Worm (Caenorhabditis elegans) whole organism, dauer: ENCODE measurements around the gene gcy-32.

Experiments
- unc-62 ChIP-seq: sonication (generic microtip); optimal IDR thresholded peaks from 2 replicates; lab custom pipeline; 2017; ENCODE audit warnings: missing biosample characterization, missing genetic modification reagents, missing genetic modification characterization

The gcy-32 gene

DNA sequence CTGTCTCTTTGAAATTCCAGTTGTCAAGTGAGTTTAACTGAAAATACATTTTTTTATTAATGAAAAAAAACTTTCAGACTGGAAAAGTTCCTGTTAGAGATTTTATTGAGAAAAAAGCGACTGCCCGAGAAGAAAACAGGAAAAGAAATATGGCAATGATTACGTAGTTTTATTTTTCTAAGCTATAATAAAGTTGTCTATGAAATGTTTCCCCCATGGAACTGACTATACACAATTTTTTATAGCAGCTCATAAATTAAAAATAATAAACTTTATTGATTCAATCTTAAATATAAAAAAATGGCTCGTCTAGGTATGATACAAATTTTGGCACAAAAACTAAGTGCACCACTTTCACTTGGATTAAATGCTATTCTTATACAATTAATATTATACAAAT is 12.8 kb downstream of the gcy-32 start, which contains the start of gene C06B3.1:
Gene C06B3.1, plus strand, starts transcription at position 301 of the 400 bp plus-strand sequence.
- no peak for TF ChIP-seq unc-62

DNA sequence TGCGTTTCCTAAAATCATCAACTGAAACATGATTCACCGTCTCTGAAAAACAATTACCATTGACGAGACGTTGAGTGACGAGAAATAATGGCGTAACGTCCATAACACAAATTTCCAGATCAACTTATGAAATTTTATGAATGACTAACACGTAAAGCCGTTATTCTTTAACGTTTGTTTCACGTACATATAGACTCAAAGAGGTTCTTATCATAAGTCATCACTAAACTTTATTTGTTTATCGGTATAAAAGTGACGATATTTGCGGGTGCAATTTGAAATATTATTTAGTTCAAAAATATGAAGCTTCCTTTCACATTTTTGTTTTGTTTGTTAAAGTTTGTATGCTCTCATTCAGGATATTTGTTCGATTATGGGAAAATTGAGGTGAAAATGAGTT is 16.1 kb downstream of the gcy-32 start, which contains the start of gene oac-3:
Gene oac-3, plus strand, starts transcription at position 301 of the 400 bp plus-strand sequence.
- no peak for TF ChIP-seq unc-62

DNA sequence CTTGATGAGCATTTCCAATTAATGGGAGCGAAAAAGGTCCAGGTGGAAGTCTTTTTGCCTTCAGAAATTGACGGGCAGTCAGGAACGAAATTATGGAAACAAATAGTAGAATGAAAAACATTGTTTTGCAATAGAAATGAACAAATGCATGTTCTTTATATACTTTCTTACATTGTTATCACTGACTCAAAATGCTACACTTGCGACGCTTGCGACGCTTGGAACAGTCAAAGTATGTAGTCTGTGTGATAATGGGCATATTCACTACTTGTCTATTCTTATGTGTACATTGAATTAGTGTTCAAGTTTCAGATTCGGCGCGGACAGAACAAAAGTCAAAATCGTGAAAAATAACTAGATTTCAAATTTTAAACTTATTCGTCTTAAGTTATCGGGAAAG is 16.9 kb downstream of the gcy-32 start, which contains the start of gene cyp-35C1:
Gene cyp-35C1, minus strand, starts transcription at position 132 of the 400 bp plus-strand sequence.
- TF ChIP-seq unc-62 = no peak

DNA sequence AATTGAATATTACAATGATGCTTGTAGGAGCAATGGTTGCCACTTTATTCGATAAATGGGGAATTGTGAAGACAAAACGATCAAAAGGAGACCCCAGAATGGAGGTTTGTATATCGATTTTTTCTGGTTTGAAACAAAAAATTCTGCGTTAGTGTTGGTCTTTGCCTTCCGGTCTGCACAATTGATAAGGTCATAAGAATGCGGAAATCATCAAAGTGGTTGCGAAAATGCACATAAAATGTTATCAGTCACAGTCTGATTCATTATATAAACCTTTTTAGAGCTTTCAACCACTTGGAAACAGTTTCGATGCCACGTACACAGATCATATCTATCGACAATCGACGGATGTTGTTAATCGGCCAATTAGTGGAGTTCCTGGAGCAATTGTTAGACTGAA is 21.7 kb downstream of the gcy-32 start:
- no peak for TF ChIP-seq unc-62

DNA sequence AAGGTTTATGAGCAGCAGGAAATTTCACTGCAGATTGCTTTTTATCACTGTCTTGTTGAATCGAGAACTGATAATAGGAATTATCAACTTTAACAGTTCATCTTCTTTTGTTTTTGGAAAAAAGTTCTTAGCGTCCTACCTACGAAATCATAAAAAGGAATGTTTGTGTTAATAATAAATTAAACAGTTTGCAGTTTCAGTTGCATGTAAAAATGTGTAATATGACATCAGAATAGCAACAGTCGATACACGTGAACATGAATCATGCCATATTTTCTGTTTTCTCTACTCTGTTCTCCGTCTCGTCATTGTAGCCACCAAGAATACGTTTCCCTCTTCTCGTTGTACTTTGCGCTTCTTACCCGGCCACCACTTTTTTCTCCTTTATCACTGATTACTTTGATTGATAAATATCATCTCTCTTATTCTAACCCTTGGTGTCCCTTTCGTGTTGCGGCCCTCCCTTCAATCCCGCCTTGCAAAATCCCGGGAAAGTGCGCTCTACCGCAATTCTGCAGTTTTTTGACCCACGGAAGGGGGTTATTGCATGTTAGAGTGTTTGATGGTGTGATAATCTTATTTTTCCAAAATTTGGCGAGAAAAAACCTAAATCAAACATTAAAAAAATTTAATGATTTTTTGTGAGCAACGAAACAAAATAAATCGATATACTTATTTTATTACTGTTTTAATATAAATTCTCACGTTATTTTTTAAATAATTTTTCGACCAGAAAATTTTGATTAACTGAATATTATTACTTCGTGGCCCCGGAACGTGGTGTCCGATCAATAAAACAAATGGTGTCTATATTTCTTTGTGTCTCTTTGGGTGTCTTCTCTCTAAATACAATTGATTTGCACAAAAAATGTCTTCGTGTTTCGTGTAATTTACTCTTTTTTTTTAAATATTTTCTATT is 22.6 kb downstream of the gcy-32 start, which contains the start of gene sptl-3:
Gene sptl-3, plus strand, starts transcription at position 869 of the 919 bp plus-strand sequence.
- no peak for TF ChIP-seq unc-62

DNA sequence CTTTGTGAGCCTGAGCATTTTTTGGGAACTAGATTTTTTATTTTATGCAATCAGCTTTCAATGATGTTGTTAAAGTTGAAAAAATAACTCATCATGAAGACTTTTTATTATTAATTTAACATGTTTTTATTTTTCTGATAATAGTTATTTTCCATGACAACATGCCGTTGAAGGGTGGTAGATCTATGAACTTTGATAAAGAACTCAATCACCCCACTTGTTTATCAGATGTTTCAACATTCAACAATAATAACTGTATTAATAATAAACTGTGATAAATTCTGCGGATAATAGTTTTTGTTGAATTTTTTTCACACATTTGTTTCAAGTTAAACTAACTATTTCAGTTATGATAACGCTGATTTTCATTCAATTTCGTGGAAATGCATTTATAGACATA is 23.8 kb downstream of the gcy-32 start:
- TF ChIP-seq unc-62 = no peak

DNA sequence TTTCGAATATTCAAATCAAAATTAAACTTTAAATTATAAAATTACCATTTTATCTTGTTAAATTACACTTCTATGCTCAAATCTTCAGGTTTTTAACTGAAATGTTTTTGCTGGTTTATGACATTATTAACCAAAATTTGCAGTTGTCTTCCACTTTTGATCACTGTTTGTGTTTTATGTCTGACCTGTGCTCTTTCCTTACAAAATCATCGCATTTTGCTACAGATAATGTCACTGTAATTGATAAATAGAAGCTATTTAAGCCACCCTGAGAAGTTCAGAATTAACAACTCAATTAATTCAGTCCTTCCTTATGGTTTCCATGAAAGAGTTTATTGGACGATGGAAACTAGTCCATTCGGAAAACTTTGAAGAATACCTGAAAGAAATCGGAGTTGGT is 24.8 kb downstream of the gcy-32 start, which contains the start of gene lbp-8:
Gene lbp-8, plus strand, starts transcription at position 301 of the 400 bp plus-strand sequence.
- TF ChIP-seq unc-62 = no peak

DNA sequence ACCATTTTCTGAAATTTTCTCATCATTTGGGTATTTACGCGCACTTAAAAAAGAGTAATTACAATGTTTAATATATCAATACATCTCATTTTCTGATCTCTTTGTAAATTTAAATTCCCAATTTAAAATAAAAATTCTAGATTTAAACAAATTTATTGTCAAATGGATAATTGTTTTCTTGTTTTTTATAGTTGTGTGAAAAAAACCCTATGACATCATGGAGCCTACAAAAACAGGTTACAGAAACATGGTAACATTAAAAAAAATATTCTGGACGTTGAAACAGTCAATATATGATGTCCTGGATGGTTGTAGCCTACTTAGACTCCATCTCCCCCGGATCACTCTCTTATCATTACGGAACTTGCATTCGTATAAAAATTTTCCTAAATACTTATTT is 25.8 kb downstream of the gcy-32 start, which contains the start of gene spp-12:
Gene spp-12, plus strand, starts transcription at position 301 of the 400 bp plus-strand sequence.
- no peak for TF ChIP-seq unc-62

DNA sequence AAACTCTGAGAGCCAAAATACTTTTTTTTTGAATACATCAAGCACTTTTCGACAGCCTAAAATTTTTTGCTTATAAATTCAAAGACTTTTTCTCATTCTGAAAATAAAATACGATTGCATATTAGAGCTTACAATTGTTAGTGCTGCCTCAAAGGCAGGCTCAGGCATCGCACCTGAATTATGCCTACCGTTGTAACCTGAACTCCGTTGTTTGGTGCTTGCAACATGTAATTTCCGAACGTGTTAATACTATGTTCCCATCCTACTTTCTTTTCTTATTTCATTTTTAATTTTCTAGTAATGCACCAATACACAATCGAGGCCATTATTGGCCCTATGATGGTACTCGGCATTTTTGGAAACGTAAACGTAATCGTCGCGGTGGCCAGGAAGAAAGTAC is 27.9 kb downstream of the gcy-32 start, which contains the start of gene srsx-19:
Gene srsx-19, plus strand, starts transcription at position 301 of the 400 bp plus-strand sequence.
- TF ChIP-seq unc-62 = no peak

DNA sequence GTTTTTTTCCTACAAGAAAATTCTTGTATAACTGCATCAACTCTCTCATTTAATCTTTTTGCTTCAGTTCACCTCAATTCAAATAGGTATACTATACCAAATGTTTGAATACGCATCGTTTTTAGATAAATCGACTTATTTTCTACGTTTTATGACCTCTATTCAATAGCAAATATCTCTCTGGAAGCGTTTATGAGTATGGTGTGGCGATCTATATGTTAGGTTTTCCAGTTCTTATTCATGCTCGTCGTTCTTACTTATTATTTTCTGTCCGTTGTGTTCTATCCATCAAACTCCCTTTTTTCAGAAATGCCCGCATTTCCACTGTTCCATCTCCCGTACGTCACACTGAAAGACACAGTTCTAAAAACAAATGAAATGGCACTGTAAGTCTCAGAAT is 34.7 kb downstream of the gcy-32 start, which contains the start of gene T22G5.3:
Gene T22G5.3, plus strand, starts transcription at position 301 of the 400 bp plus-strand sequence.
- no peak for TF ChIP-seq unc-62

DNA sequence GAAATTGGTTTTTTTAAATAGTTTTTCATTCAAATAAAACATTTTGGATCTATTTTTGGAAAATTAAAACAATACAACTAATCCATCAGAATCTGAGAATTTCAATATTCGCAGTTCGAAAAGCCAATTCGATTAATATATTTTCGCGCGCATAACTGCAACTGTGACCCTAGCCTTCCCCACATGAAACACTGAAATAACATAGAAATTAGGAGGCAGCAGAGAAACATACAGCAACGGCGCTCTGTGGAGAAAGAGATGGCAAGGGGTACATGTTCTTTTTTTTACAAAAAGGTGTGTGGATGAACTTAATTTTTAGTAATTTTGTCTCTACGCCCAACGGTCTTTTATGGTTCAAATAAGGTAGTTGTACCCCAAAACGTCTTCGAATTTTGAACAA is 35.1 kb downstream of the gcy-32 start:
- TF ChIP-seq unc-62 = no peak

DNA sequence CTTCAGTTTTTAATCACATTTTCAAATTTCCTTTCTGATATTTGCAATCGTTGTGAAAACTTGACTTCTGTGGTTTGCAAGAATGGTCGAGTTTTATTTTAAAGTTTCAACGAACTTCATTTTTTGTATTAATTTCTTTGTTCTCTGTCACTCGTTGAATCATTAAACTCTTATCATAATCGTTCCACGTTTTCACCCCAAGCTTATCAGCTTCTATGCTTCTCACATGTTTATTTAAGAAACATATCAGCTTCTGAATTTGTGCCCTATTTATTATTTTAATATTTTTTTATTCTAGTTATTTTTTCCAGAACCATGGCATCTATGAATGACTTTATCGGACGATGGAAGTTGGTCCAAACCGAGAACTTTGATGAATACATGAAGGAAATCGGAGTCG is 36.0 kb downstream of the gcy-32 start, which contains the start of gene lbp-7:
Gene lbp-7, plus strand, starts transcription at position 312 of the 400 bp plus-strand sequence.
- TF ChIP-seq unc-62 = no peak

DNA sequence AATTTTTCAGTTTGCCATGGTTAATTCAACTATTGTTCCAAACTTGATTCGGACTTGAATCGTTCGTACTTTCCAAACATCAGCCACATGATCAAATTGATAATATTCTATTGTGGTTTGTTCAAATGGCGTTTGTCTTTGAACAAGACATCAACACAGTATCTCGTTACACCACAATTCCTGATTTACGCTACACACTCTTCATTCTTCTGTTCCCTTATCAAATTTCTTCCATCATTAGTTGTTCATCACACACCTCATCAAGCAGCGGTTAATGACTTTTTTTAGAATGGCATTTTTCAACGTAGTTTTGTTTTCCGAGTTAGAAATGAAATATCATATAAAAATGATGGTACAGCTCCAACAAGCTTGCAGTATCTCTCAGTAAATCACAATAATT is 37.1 kb downstream of the gcy-32 start:
- no peak for TF ChIP-seq unc-62

DNA sequence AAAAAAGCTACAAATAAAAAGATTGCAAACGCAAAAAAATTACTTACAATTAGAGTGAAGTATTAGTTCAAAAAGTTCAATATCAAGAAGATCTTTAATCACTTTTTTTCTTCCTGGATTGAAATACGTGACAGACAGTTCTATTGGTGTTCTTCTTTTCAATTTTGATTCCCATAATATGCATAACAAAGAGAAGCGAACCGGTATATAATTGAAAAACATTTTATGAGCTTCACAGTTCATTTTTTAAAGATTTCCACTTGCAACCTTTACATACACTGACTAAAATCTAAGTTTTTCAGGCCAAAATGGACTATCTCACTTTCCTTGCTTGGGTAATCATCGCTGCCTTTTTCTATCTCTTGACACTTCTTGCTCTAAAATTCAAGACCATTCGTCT is 38.8 kb downstream of the gcy-32 start, which contains the start of gene T22G5.1:
Gene T22G5.1, plus strand, starts transcription at position 301 of the 400 bp plus-strand sequence.
- no peak for TF ChIP-seq unc-62

DNA sequence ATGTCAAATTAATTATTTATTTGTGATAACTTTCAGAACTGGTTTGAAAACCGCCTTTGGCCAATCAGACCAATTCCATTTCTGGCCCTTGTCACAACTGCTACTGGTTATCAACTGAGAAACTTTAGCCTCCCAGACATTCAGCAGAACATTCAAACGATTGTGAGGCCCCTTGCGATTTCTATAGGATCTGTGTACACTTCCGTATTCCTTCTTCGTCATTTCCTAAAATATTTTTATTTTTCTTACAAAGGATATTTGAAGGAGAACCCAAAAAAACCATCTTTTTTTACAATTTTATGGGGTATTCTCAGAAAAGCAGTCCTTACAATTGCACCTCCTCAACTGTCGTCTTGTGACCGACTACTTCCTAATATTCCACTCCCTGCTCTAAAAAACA is 42.0 kb downstream of the gcy-32 start:
- TF ChIP-seq unc-62 = no peak

DNA sequence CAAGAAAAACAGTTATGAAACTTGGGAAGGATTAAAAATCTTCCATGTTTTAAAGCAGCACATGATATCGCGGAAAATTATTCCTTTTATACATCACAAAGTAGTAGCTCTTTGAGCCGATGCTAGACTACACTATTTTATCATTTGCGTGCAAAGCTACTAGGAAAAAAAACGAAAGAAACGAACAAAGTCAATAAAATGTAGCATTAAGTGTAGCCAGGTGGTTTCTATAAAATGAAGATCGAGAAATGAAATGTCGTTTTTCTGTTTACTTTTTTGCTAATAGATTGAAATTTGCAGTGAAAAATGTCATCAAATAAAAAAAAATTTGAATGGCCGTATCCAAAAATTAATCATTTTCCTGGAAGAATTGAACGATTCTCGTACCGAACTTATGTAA is 42.4 kb downstream of the gcy-32 start, which contains the start of gene cpt-5:
Gene cpt-5, plus strand, starts transcription at position 301 of the 400 bp plus-strand sequence.
- TF ChIP-seq unc-62 = no peak

DNA sequence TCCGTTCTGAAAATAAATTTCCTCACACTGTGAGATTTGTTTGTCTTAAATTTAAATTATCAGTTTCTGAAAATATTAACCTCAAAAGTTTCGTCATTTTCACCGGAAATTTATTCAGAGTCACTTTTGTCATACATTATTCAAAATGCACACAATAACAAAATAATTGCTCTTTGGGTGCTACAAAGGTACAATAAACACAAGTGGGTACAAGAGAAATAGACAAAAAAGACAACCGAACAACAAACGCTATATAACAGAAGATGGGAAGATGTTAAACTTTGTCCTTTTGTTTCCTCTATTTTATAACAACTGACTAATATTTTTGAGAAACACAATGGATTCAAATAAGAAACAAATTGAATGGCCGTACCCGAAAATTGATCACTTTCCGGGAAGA is 45.7 kb downstream of the gcy-32 start:
- TF ChIP-seq unc-62 = no peak
